Worm (Caenorhabditis elegans) whole organism, L2 larva: Measurements from ENCODE around the gene C45G9.10.

Experiments
- ZK546.5 ChIP-seq: sonication (generic microtip); optimal IDR thresholded peaks from 2 replicates; lab custom pipeline; 2017; ENCODE audit warnings: missing biosample characterization, missing genetic modification characterization
- mdl-1 ChIP-seq, 2 experiments: fragments of 150-350 bp in 1 of 2; sonication (generic microtip) in 1 of 2; optimal IDR thresholded peaks; 2 replicates each; lab custom pipeline; 2017; ENCODE audit warnings: missing biosample characterization in 2 of 2, missing genetic modification characterization in 2 of 2
- nhr-12 ChIP-seq: fragments of 150-350 bp; optimal IDR thresholded peaks from 2 replicates; lab custom pipeline; 2014; ENCODE audit warnings: missing biosample characterization, missing genetic modification characterization
- nhr-25 ChIP-seq: fragments of 150-350 bp; sonication (generic microtip); optimal IDR thresholded peaks from 3 replicates; lab custom pipeline; 2014; ENCODE audit warnings: missing biosample characterization, missing genetic modification characterization
- zag-1 ChIP-seq: fragments of 150-350 bp; optimal IDR thresholded peaks from 2 replicates; lab custom pipeline; 2014; ENCODE audit warnings: missing biosample characterization, missing genetic modification characterization

ce11 chrIII:5053541-5053940 is 8.2 kb downstream of the C45G9.10 start, which contains the start of gene C45G9.8:
- TF ChIP-seq nhr-25 (tag; lab: Kevin White, UChicago) (no peak), zag-1 (tag; lab: Kevin White, UChicago) (no peak), nhr-12 (no peak), ZK546.5 (tag; lab: Kevin White, UChicago) (no peak), mdl-1 (tag; optimal IDR thresholded peaks at IDR 0.05; lab: Kevin White, UChicago) (no peak)
